Worm (Caenorhabditis elegans) whole organism, L3 larva: Measurements from ENCODE around the gene K01A11.3.
A peak's percentile ranks its signal among the peaks of the same experiment; 100 is the strongest.

Experiments used
- R02D3.7 ChIP-seq: fragments of 150-350 bp; optimal IDR thresholded peaks from 2 replicates; lab custom pipeline; 2014; ENCODE audit warnings: missing biosample characterization, missing genetic modification characterization
- ZK546.5 ChIP-seq: sonication (generic microtip); optimal IDR thresholded peaks from 2 replicates; lab custom pipeline; 2017; ENCODE audit warnings: missing biosample characterization, missing genetic modification characterization
- aly-2 ChIP-seq: fragments of 150-350 bp; optimal IDR thresholded peaks from 2 replicates; lab custom pipeline; 2014; ENCODE audit warnings: missing biosample characterization, missing genetic modification characterization
- ama-1 ChIP-seq: fragments of 150-350 bp; optimal IDR thresholded peaks from 2 replicates; lab custom pipeline; 2018
- ceh-16 ChIP-seq: sonication (generic microtip); optimal IDR thresholded peaks from 2 replicates; lab custom pipeline; 2017; ENCODE audit warnings: missing biosample characterization, missing genetic modification characterization
- ceh-28 ChIP-seq: fragments of 150-350 bp; optimal IDR thresholded peaks from 2 replicates; lab custom pipeline; 2014; ENCODE audit warnings: missing biosample characterization, missing genetic modification reagents, missing genetic modification characterization
- ceh-82 ChIP-seq: fragments of 150-350 bp; optimal IDR thresholded peaks from 2 replicates; lab custom pipeline; 2014; ENCODE audit warnings: missing biosample characterization, missing genetic modification characterization
- ceh-9 ChIP-seq: sonication (generic microtip); optimal IDR thresholded peaks from 2 replicates; lab custom pipeline; 2018; ENCODE audit warnings: missing biosample characterization, missing genetic modification characterization
- daf-12 ChIP-seq: fragments of 150-350 bp; optimal IDR thresholded peaks from 2 replicates; lab custom pipeline; 2014; ENCODE audit warnings: missing biosample characterization, missing genetic modification reagents, missing genetic modification characterization
- egl-27 ChIP-seq: sonication (generic microtip); optimal IDR thresholded peaks from 4 replicates; lab custom pipeline; 2017; ENCODE audit warnings: missing biosample characterization, missing genetic modification reagents, missing genetic modification characterization
- egl-5 ChIP-seq: fragments of 150-350 bp; optimal IDR thresholded peaks from 2 replicates; lab custom pipeline; 2017; ENCODE audit warnings: missing biosample characterization, missing genetic modification reagents, missing genetic modification characterization, inconsistent platforms
- elt-1 ChIP-seq: fragments of 150-350 bp; optimal IDR thresholded peaks from 2 replicates; lab custom pipeline; 2014; ENCODE audit warnings: missing biosample characterization, missing genetic modification characterization
- elt-2 ChIP-seq: sonication (generic microtip); optimal IDR thresholded peaks from 2 replicates; lab custom pipeline; 2016; ENCODE audit warnings: missing genetic modification reagents, mild to moderate bottlenecking, missing genetic modification characterization, missing compliant biosample characterization
- elt-3 ChIP-seq, 3 experiments: fragments of 150-350 bp in 1 of 3; sonication (generic microtip) in 2 of 3; optimal IDR thresholded peaks; 2 replicates in 2 of 3; 4 replicates in 1 of 3; lab custom pipeline; 2014 to 2017; ENCODE audit warnings: missing biosample characterization in 3 of 3, missing genetic modification characterization in 3 of 3
- eor-1 ChIP-seq, 2 experiments: fragments of 150-350 bp; optimal IDR thresholded peaks; 2 replicates each; lab custom pipeline; 2014 to 2018; ENCODE audit warnings: missing biosample characterization in 2 of 2, missing genetic modification characterization in 2 of 2
- fkh-10 ChIP-seq: sonication (generic microtip); optimal IDR thresholded peaks from 2 replicates; lab custom pipeline; 2017; ENCODE audit warnings: missing biosample characterization, missing genetic modification reagents, missing genetic modification characterization
- fkh-2 ChIP-seq: fragments of 150-350 bp; optimal IDR thresholded peaks from 2 replicates; lab custom pipeline; 2014; ENCODE audit warnings: missing biosample characterization, missing genetic modification reagents, missing genetic modification characterization
- fos-1 ChIP-seq: fragments of 150-350 bp; optimal IDR thresholded peaks from 2 replicates; lab custom pipeline; 2014; ENCODE audit warnings: missing biosample characterization, missing genetic modification characterization
- hmg-11 ChIP-seq: sonication (generic microtip); optimal IDR thresholded peaks from 2 replicates; lab custom pipeline; 2016; ENCODE audit warnings: missing genetic modification characterization, missing compliant biosample characterization
- jun-1 ChIP-seq: fragments of 150-350 bp; optimal IDR thresholded peaks from 2 replicates; lab custom pipeline; 2014; ENCODE audit warnings: missing biosample characterization, missing genetic modification reagents, missing genetic modification characterization
- lin-15B ChIP-seq: fragments of 150-350 bp; optimal IDR thresholded peaks from 2 replicates; lab custom pipeline; 2014; ENCODE audit warnings: missing biosample characterization, missing genetic modification characterization
- lin-39 ChIP-seq: fragments of 150-350 bp; optimal IDR thresholded peaks from 2 replicates; lab custom pipeline; 2018; ENCODE audit warnings: missing biosample characterization, missing genetic modification reagents, missing genetic modification characterization
- lsy-12 ChIP-seq: sonication (generic microtip); optimal IDR thresholded peaks from 2 replicates; lab custom pipeline; 2016; ENCODE audit warnings: mild to moderate bottlenecking, missing genetic modification characterization, missing compliant biosample characterization
- mdl-1 ChIP-seq: fragments of 150-350 bp; optimal IDR thresholded peaks from 2 replicates; lab custom pipeline; 2014; ENCODE audit warnings: missing biosample characterization, missing genetic modification characterization
- mml-1 ChIP-seq: fragments of 150-350 bp; sonication (generic microtip); optimal IDR thresholded peaks from 3 replicates; lab custom pipeline; 2014; ENCODE audit warnings: missing biosample characterization, missing genetic modification characterization
- nfya-1 ChIP-seq: sonication (generic microtip); optimal IDR thresholded peaks from 2 replicates; lab custom pipeline; 2017; ENCODE audit warnings: missing genetic modification characterization, mild to moderate bottlenecking, missing compliant biosample characterization, antibody characterized with exemption, moderate library complexity; ENCODE audit not compliant: insufficient read depth
- nhr-11 ChIP-seq: fragments of 150-350 bp; optimal IDR thresholded peaks from 2 replicates; lab custom pipeline; 2014; ENCODE audit warnings: missing biosample characterization, missing genetic modification characterization
- nhr-12 ChIP-seq: fragments of 150-350 bp; optimal IDR thresholded peaks from 2 replicates; lab custom pipeline; 2014; ENCODE audit warnings: missing biosample characterization, missing genetic modification characterization
- nhr-23 ChIP-seq: fragments of 150-350 bp; optimal IDR thresholded peaks from 2 replicates; lab custom pipeline; 2014; ENCODE audit warnings: missing biosample characterization, missing genetic modification reagents, missing genetic modification characterization
- nhr-237 ChIP-seq: fragments of 150-350 bp; optimal IDR thresholded peaks from 2 replicates; lab custom pipeline; 2014; ENCODE audit warnings: missing biosample characterization, missing genetic modification characterization
- nhr-25 ChIP-seq: sonication (generic microtip); optimal IDR thresholded peaks from 2 replicates; lab custom pipeline; 2017; ENCODE audit warnings: missing biosample characterization, missing genetic modification characterization
- nhr-28 ChIP-seq: fragments of 150-350 bp; optimal IDR thresholded peaks from 2 replicates; lab custom pipeline; 2014; ENCODE audit warnings: missing biosample characterization, missing genetic modification characterization
- nhr-43 ChIP-seq: sonication (generic microtip); optimal IDR thresholded peaks from 2 replicates; lab custom pipeline; 2016; ENCODE audit warnings: mild to moderate bottlenecking, missing genetic modification characterization, missing compliant biosample characterization; ENCODE audit not compliant: poor library complexity, severe bottlenecking
- nhr-67 ChIP-seq: fragments of 150-350 bp; optimal IDR thresholded peaks from 2 replicates; lab custom pipeline; 2014; ENCODE audit warnings: missing biosample characterization, missing genetic modification characterization
- nhr-76 ChIP-seq: fragments of 150-350 bp; sonication (generic microtip); optimal IDR thresholded peaks from 5 replicates; lab custom pipeline; 2014; ENCODE audit warnings: missing biosample characterization, missing genetic modification characterization
- nhr-77 ChIP-seq: fragments of 150-350 bp; optimal IDR thresholded peaks from 2 replicates; lab custom pipeline; 2014; ENCODE audit warnings: missing biosample characterization, missing genetic modification characterization
- pha-4 ChIP-seq: fragments of 150-350 bp; optimal IDR thresholded peaks from 2 replicates; lab custom pipeline; 2014; ENCODE audit warnings: missing biosample characterization, missing genetic modification reagents, missing genetic modification characterization
- pqm-1 ChIP-seq: fragments of 150-350 bp; optimal IDR thresholded peaks from 2 replicates; lab custom pipeline; 2017; ENCODE audit warnings: missing biosample characterization, missing genetic modification characterization, inconsistent platforms
- sea-2 ChIP-seq: fragments of 150-350 bp; sonication (generic microtip); optimal IDR thresholded peaks from 4 replicates; lab custom pipeline; 2014; ENCODE audit warnings: missing biosample characterization, missing genetic modification reagents, missing genetic modification characterization
- skn-1 ChIP-seq: fragments of 150-350 bp; optimal IDR thresholded peaks from 2 replicates; lab custom pipeline; 2014; ENCODE audit warnings: missing biosample characterization, missing genetic modification characterization
- snpc-4 ChIP-seq: fragments of 150-350 bp; optimal IDR thresholded peaks from 2 replicates; lab custom pipeline; 2014; ENCODE audit warnings: missing biosample characterization, missing genetic modification characterization
- tbx-2 ChIP-seq: sonication (generic microtip); optimal IDR thresholded peaks from 2 replicates; lab custom pipeline; 2016; ENCODE audit warnings: mild to moderate bottlenecking, missing genetic modification characterization, missing compliant biosample characterization
- unc-39 ChIP-seq: sonication (generic microtip); optimal IDR thresholded peaks from 4 replicates; lab custom pipeline; 2017; ENCODE audit warnings: missing biosample characterization, missing genetic modification characterization
- unc-62 ChIP-seq: fragments of 150-350 bp; sonication (generic microtip); optimal IDR thresholded peaks from 4 replicates; lab custom pipeline; 2014; ENCODE audit warnings: missing biosample characterization, missing genetic modification reagents, missing genetic modification characterization
- zag-1 ChIP-seq: fragments of 150-350 bp; optimal IDR thresholded peaks from 2 replicates; lab custom pipeline; 2014; ENCODE audit warnings: missing biosample characterization, missing genetic modification characterization
- ztf-11 ChIP-seq: fragments of 150-350 bp; optimal IDR thresholded peaks from 2 replicates; lab custom pipeline; 2014; ENCODE audit warnings: missing biosample characterization, missing genetic modification characterization
- ztf-4 ChIP-seq: fragments of 150-350 bp; optimal IDR thresholded peaks from 2 replicates; lab custom pipeline; 2014; ENCODE audit warnings: missing biosample characterization, missing genetic modification characterization

The K01A11.3 gene

DNA sequence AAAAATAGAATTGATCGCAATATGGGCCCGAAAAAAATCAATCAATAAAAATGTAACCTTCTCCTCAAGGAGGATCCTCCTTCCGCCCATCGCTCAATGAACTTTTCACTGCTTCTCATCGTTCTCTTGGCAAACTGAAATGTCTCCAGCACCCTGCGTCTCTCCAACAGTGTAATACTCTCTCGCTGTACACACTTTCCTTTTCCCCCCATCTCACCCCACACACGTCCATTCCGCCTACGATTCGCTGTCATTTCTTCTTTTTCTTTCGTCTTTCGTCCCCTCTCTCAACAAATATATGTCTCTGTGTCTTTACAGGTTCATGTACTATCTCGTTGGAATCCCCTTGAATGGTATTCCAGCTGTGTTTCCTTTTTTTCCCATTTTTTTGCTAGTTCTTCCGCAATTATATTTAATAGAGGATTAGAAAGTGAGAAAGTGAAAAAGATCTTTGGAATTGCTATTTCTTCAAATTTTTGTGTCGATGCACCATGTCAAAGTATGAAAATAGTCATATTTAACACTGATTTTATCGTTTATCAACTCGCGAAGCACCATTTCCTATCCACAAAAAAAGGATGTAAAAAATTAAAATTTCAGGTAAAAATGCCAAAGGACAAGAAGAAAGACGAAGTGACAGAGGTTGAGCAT, 19.1 kb upstream of the K01A11.3 start, which contains the start of gene rsu-1:
Gene rsu-1 (plus strand): TSS at position 601 of the 651 bp plus-strand sequence.
- TF ChIP-seq nhr-77 (tag; lab: Kevin White, UChicago) (no peak), lin-39 (tag; lab: Kevin White, UChicago) (peak; percentile 50), nhr-67 (tag; lab: Kevin White, UChicago) (no peak), egl-27 (tag; lab: Kevin White, UChicago) (no peak), nfya-1 (tag; lab: Kevin White, UChicago) (peak; percentile 68), eor-1 (tag; optimal IDR thresholded peaks at IDR 0.05; lab: Kevin White, UChicago) (no peak), ztf-11 (tag; lab: Kevin White, UChicago) (no peak), tbx-2 (tag; lab: Kevin White, UChicago) (no peak), ZK546.5 (tag; lab: Kevin White, UChicago) (no peak), elt-2 (tag; lab: Kevin White, UChicago) (peak; percentile 31), nhr-76 (no peak), mml-1 (tag; lab: Kevin White, UChicago) (no peak), lsy-12 (no peak), fkh-2 (tag; lab: Kevin White, UChicago) (no peak), nhr-28 (tag; lab: Kevin White, UChicago) (no peak), elt-1 (tag; lab: Kevin White, UChicago) (no peak), ceh-82 (tag; lab: Kevin White, UChicago) (no peak), jun-1 (no peak), pha-4 (tag; lab: Kevin White, UChicago) (peak; percentile 45), daf-12 (tag; lab: Kevin White, UChicago) (no peak), nhr-25 (tag; lab: Kevin White, UChicago) (peak; percentile 83), egl-5 (no peak), elt-3 (tag; optimal IDR thresholded peaks at IDR 0.05; lab: Kevin White, UChicago) (no peak), pqm-1 (tag; lab: Kevin White, UChicago) (peak; percentile 48), ceh-9 (tag; lab: Kevin White, UChicago) (no peak), mdl-1 (tag; lab: Kevin White, UChicago) (no peak), ceh-16 (no peak), nhr-11 (tag; lab: Kevin White, UChicago) (no peak), fkh-10 (GFP tag; lab: Kevin White, UChicago) (no peak), unc-62 (no peak), hmg-11 (tag; lab: Kevin White, UChicago) (peak; percentile 81), ztf-4 (no peak), fos-1 (tag; lab: Kevin White, UChicago) (no peak), R02D3.7 (no peak), nhr-237 (tag; lab: Kevin White, UChicago) (no peak), aly-2 (tag; lab: Kevin White, UChicago) (no peak), nhr-43 (tag; lab: Kevin White, UChicago) (no peak), lin-15B (peak; percentile 48), skn-1 (no peak), unc-39 (tag; lab: Kevin White, UChicago) (no peak), snpc-4 (tag; lab: Kevin White, UChicago) (no peak), nhr-12 (tag; lab: Kevin White, UChicago) (no peak), ceh-28 (tag; lab: Kevin White, UChicago) (peak; percentile 50), nhr-23 (tag; lab: Kevin White, UChicago) (peak; percentile 44), ama-1 (lab: Kevin White, UChicago) (no peak), zag-1 (no peak), sea-2 (GFP tag; lab: Kevin White, UChicago) (no peak)
